Worm (Caenorhabditis elegans) whole organism, mixed stage, embryonic: Measurements from ENCODE around the gene mett-10.

Experiments used
- bed-3 ChIP-seq: fragments of 200-800 bp; sonication (Bioruptor generic); optimal IDR thresholded peaks from 3 replicates; lab custom pipeline; 2018; ENCODE audit warnings: mild to moderate bottlenecking, missing genetic modification characterization, moderate library complexity, missing compliant biosample characterization
- ceh-43 ChIP-seq: fragments of 200-800 bp; sonication (Bioruptor generic); optimal IDR thresholded peaks from 2 replicates; lab custom pipeline; 2018; ENCODE audit warnings: mild to moderate bottlenecking, missing genetic modification characterization, moderate library complexity, missing compliant biosample characterization
- ces-1 ChIP-seq: fragments of 150-350 bp; optimal IDR thresholded peaks from 2 replicates; lab custom pipeline; 2014; ENCODE audit warnings: missing biosample characterization, missing genetic modification reagents, missing genetic modification characterization
- cnd-1 ChIP-seq: fragments of 200-800 bp; sonication (Bioruptor generic); optimal IDR thresholded peaks from 2 replicates; lab custom pipeline; 2018; ENCODE audit warnings: mild to moderate bottlenecking, missing genetic modification characterization, missing compliant biosample characterization
- elt-1 ChIP-seq: sonication (generic microtip); optimal IDR thresholded peaks from 2 replicates; lab custom pipeline; 2017; ENCODE audit warnings: missing genetic modification characterization, mild to moderate bottlenecking, missing compliant biosample characterization, antibody characterized with exemption, moderate library complexity, borderline replicate concordance; ENCODE audit not compliant: insufficient read depth
- flh-1 ChIP-seq: fragments of 200-800 bp; sonication (Bioruptor generic); optimal IDR thresholded peaks from 2 replicates; lab custom pipeline; 2018; ENCODE audit warnings: mild to moderate bottlenecking, missing genetic modification characterization, moderate library complexity, missing compliant biosample characterization
- ham-2 ChIP-seq: fragments of 200-800 bp; sonication (Bioruptor generic); optimal IDR thresholded peaks from 2 replicates; lab custom pipeline; 2018; ENCODE audit warnings: mild to moderate bottlenecking, missing genetic modification characterization, missing compliant biosample characterization
- hlh-1 ChIP-seq: fragments of 150-350 bp; optimal IDR thresholded peaks from 2 replicates; lab custom pipeline; 2014; ENCODE audit warnings: missing biosample characterization, missing genetic modification reagents, missing genetic modification characterization
- lin-32 ChIP-seq: fragments of 200-800 bp; sonication (Bioruptor generic); optimal IDR thresholded peaks from 2 replicates; lab custom pipeline; 2018; ENCODE audit warnings: mild to moderate bottlenecking, missing genetic modification characterization, missing compliant biosample characterization
- mab-5 ChIP-seq: fragments of 150-350 bp; optimal IDR thresholded peaks from 2 replicates; lab custom pipeline; 2014; ENCODE audit warnings: missing biosample characterization, missing genetic modification characterization
- nhr-12 ChIP-seq: fragments of 150-350 bp; optimal IDR thresholded peaks from 2 replicates; lab custom pipeline; 2014; ENCODE audit warnings: missing biosample characterization, missing genetic modification characterization
- nhr-2 ChIP-seq: fragments of 150-350 bp; optimal IDR thresholded peaks from 2 replicates; lab custom pipeline; 2014; ENCODE audit warnings: missing biosample characterization, missing genetic modification characterization
- nhr-237 ChIP-seq: fragments of 150-350 bp; optimal IDR thresholded peaks from 2 replicates; lab custom pipeline; 2014; ENCODE audit warnings: missing biosample characterization, missing genetic modification characterization
- nhr-76 ChIP-seq: sonication (generic microtip); optimal IDR thresholded peaks from 2 replicates; lab custom pipeline; 2017; ENCODE audit warnings: missing biosample characterization, missing genetic modification characterization
- pha-4 ChIP-seq: fragments of 150-350 bp; optimal IDR thresholded peaks from 2 replicates; lab custom pipeline; 2018; ENCODE audit warnings: missing biosample characterization, missing genetic modification reagents, missing genetic modification characterization
- sem-2 ChIP-seq: fragments of 200-800 bp; sonication (Bioruptor generic); optimal IDR thresholded peaks from 2 replicates; lab custom pipeline; 2018; ENCODE audit warnings: mild to moderate bottlenecking, missing genetic modification characterization, missing compliant biosample characterization
- sptf-1 ChIP-seq: sonication (generic microtip); optimal IDR thresholded peaks from 2 replicates; lab custom pipeline; 2017; ENCODE audit warnings: mild to moderate bottlenecking, missing genetic modification characterization, moderate library complexity, missing compliant biosample characterization
- unc-120 ChIP-seq: sonication (generic microtip); optimal IDR thresholded peaks from 2 replicates; lab custom pipeline; 2017; ENCODE audit warnings: missing genetic modification characterization, missing compliant biosample characterization; ENCODE audit not compliant: poor library complexity, severe bottlenecking
- unc-39 ChIP-seq: fragments of 150-350 bp; optimal IDR thresholded peaks from 2 replicates; lab custom pipeline; 2014; ENCODE audit warnings: missing biosample characterization, missing genetic modification characterization
- unc-62 ChIP-seq: fragments of 150-350 bp; optimal IDR thresholded peaks from 2 replicates; lab custom pipeline; 2014; ENCODE audit warnings: missing biosample characterization, missing genetic modification reagents, missing genetic modification characterization
- ztf-11 ChIP-seq: fragments of 150-350 bp; optimal IDR thresholded peaks from 2 replicates; lab custom pipeline; 2014; ENCODE audit warnings: missing biosample characterization, missing genetic modification characterization

The mett-10 gene

ce11 chrIII:10134517-10134916, 19.7 kb downstream of the mett-10 start:
- TF ChIP-seq ceh-43 (no peak), lin-32 (GFP tag; lab: Kevin White, UChicago) (no peak), mab-5 (no peak), sptf-1 (tag; lab: Kevin White, UChicago) (no peak), ham-2 (GFP tag; lab: Kevin White, UChicago) (no peak)

ce11 chrIII:10136778-10137177, 21.9 kb downstream of the mett-10 start, which contains the start of gene ZK1128.7:
TSS of gene ZK1128.7 (plus strand) at chrIII:10137006.
- TF ChIP-seq bed-3 (GFP tag; lab: Kevin White, UChicago) (no peak), elt-1 (tag; lab: Kevin White, UChicago) (peak; percentile 29)

ce11 chrIII:10140732-10141131, 25.9 kb downstream of the mett-10 start, which contains the start of gene K08E5.6:
TSS of gene K08E5.6 (plus strand) at chrIII:10141032.
- TF ChIP-seq elt-1 (tag; lab: Kevin White, UChicago) (no peak), mab-5 (no peak), ztf-11 (tag; lab: Kevin White, UChicago) (no peak)
- TF ChIP-seq, all 35 proteins: peak for 0

- no peak for TF ChIP-seq sem-2 (GFP tag; lab: Kevin White, UChicago)
- TF ChIP-seq ceh-43 = no peak
These were observed 31.9 kb downstream of the mett-10 start, which contains the start of gene K08E5.1 for ce11 chrIII:10146701-10147100. TSS of gene K08E5.1 (minus strand) at chrIII:10146801.

ce11 chrIII:10149910-10150309, 35.1 kb downstream of the mett-10 start:
- TF ChIP-seq nhr-76 (tag; lab: Kevin White, UChicago) (no peak), pha-4 (no peak), unc-62 (no peak)

ce11 chrIII:10150710-10151109, 35.9 kb downstream of the mett-10 start:
- TF ChIP-seq unc-62 (no peak), nhr-76 (tag; lab: Kevin White, UChicago) (no peak), bed-3 (GFP tag; lab: Kevin White, UChicago) (no peak), lin-32 (GFP tag; lab: Kevin White, UChicago) (no peak), cnd-1 (no peak), flh-1 (no peak), hlh-1 (no peak), sptf-1 (tag; lab: Kevin White, UChicago) (no peak), unc-120 (tag; lab: Kevin White, UChicago) (no peak), nhr-2 (tag; lab: Kevin White, UChicago) (no peak), nhr-12 (tag; lab: Kevin White, UChicago) (no peak)

ce11 chrIII:10151719-10152118, 36.9 kb downstream of the mett-10 start:
- TF ChIP-seq lin-32 (GFP tag; lab: Kevin White, UChicago) (no peak), ces-1 (GFP tag; lab: Kevin White, UChicago) (peak; percentile 44), unc-39 (no peak), cnd-1 (no peak), unc-120 (tag; lab: Kevin White, UChicago) (peak; percentile 16), nhr-2 (tag; lab: Kevin White, UChicago) (no peak), nhr-237 (tag; lab: Kevin White, UChicago) (no peak)

- TF ChIP-seq nhr-237 (tag; lab: Kevin White, UChicago) = no peak
These were observed 37.7 kb downstream of the mett-10 start, which contains the start of gene nac-3 for ce11 chrIII:10152495-10152894. TSS of gene nac-3 (plus strand) at chrIII:10152795.

ce11 chrIII:10153003-10153402, 38.2 kb downstream of the mett-10 start:
- TF ChIP-seq ces-1 (GFP tag; lab: Kevin White, UChicago) (peak; percentile 84), nhr-76 (tag; lab: Kevin White, UChicago) (no peak)
